Worm (Caenorhabditis elegans): ENCODE data around the gene F53C11.5.

F53C11.5 gene

ce11 chrV:13787225-13787898 lies at the start of gene F53C11.5, which contains the start of gene F53C11.4:
Gene F53C11.5 (plus strand): TSS chrV:13787549.
Gene F53C11.4 (minus strand): TSS chrV:13787352.
- TF ChIP-seq W03F9.2 (tag; optimal IDR thresholded peaks at IDR 0.05), result peak; percentile 3
- TF ChIP-seq dao-5 (tag; optimal IDR thresholded peaks at IDR 0.05), result no peak

ce11 chrV:13738374-13738773 lies 49.0 kb upstream of the F53C11.5 start, which contains the start of gene irg-5:
Gene irg-5 (minus strand): TSS chrV:13738474.
- no peak for TF ChIP-seq dao-5 (tag; optimal IDR thresholded peaks at IDR 0.05)
- no peak for TF ChIP-seq W03F9.2 (tag; optimal IDR thresholded peaks at IDR 0.05)
- no peak for TF ChIP-seq him-1 (tag; optimal IDR thresholded peaks at IDR 0.05)

- TF ChIP-seq him-1 (tag; optimal IDR thresholded peaks at IDR 0.05) (no peak), dao-5 (tag; optimal IDR thresholded peaks at IDR 0.05) (no peak), W03F9.2 (tag; optimal IDR thresholded peaks at IDR 0.05) (no peak)
Observed at ce11 chrV:13739901-13740300, 47.4 kb upstream of the F53C11.5 start.

- TF ChIP-seq W03F9.2 (tag; optimal IDR thresholded peaks at IDR 0.05) (no peak), him-1 (tag; optimal IDR thresholded peaks at IDR 0.05) (no peak), dao-5 (tag; optimal IDR thresholded peaks at IDR 0.05) (no peak)
Observed at ce11 chrV:13744901-13745300, 42.4 kb upstream of the F53C11.5 start, which contains the start of gene F35E12.9. Gene F35E12.9 (minus strand): TSS chrV:13745127.

- TF ChIP-seq W03F9.2 (tag; optimal IDR thresholded peaks at IDR 0.05), result no peak
- TF ChIP-seq him-1 (tag; optimal IDR thresholded peaks at IDR 0.05), result no peak
- no peak for TF ChIP-seq dao-5 (tag; optimal IDR thresholded peaks at IDR 0.05)
Observed at ce11 chrV:13748658-13749057, 38.7 kb upstream of the F53C11.5 start, which contains the start of gene F35E12.10. Gene F35E12.10 (minus strand): TSS chrV:13748758.

- TF ChIP-seq W03F9.2 (tag; optimal IDR thresholded peaks at IDR 0.05) (no peak), him-1 (tag; optimal IDR thresholded peaks at IDR 0.05) (no peak), dao-5 (tag; optimal IDR thresholded peaks at IDR 0.05) (no peak)
Observed at ce11 chrV:13751811-13752210, 35.5 kb upstream of the F53C11.5 start, which contains the start of gene cld-9. Gene cld-9 (minus strand): TSS chrV:13751891.

- TF ChIP-seq dao-5 (tag; optimal IDR thresholded peaks at IDR 0.05), result no peak
- TF ChIP-seq W03F9.2 (tag; optimal IDR thresholded peaks at IDR 0.05), result no peak
- TF ChIP-seq him-1 (tag; optimal IDR thresholded peaks at IDR 0.05), result no peak
Observed at ce11 chrV:13753481-13753880, 33.9 kb upstream of the F53C11.5 start, which contains the start of gene F20G2.1. Gene F20G2.1 (minus strand): TSS chrV:13753581.

- TF ChIP-seq dao-5 (tag; optimal IDR thresholded peaks at IDR 0.05) (no peak), W03F9.2 (tag; optimal IDR thresholded peaks at IDR 0.05) (no peak), him-1 (tag; optimal IDR thresholded peaks at IDR 0.05) (no peak)
Observed at ce11 chrV:13756359-13757091, 30.8 kb upstream of the F53C11.5 start, which contains the start of gene F20G2.2. Gene F20G2.2 (minus strand): TSS chrV:13756409.

- no peak for TF ChIP-seq dao-5 (tag; optimal IDR thresholded peaks at IDR 0.05)
- no peak for TF ChIP-seq him-1 (tag; optimal IDR thresholded peaks at IDR 0.05)
- no peak for TF ChIP-seq W03F9.2 (tag; optimal IDR thresholded peaks at IDR 0.05)
Observed at ce11 chrV:13757349-13757748, 30.0 kb upstream of the F53C11.5 start.

ce11 chrV:13762426-13763127 lies 24.8 kb upstream of the F53C11.5 start, which contains the start of gene F20G2.6:
Gene F20G2.6 (plus strand): TSS chrV:13763077.
- no peak for TF ChIP-seq him-1 (tag; optimal IDR thresholded peaks at IDR 0.05)
- TF ChIP-seq dao-5 (tag; optimal IDR thresholded peaks at IDR 0.05), result no peak
- TF ChIP-seq W03F9.2 (tag; optimal IDR thresholded peaks at IDR 0.05), result no peak

ce11 chrV:13763723-13764122 lies 23.6 kb upstream of the F53C11.5 start:
- TF ChIP-seq W03F9.2 (tag; optimal IDR thresholded peaks at IDR 0.05) (no peak), dao-5 (tag; optimal IDR thresholded peaks at IDR 0.05) (no peak), him-1 (tag; optimal IDR thresholded peaks at IDR 0.05) (no peak)

ce11 chrV:13768388-13768787 lies 19.0 kb upstream of the F53C11.5 start, which contains the start of gene F20G2.3:
Gene F20G2.3 (minus strand): TSS chrV:13768488.
- TF ChIP-seq him-1 (tag; optimal IDR thresholded peaks at IDR 0.05) (no peak), W03F9.2 (tag; optimal IDR thresholded peaks at IDR 0.05) (no peak), dao-5 (tag; optimal IDR thresholded peaks at IDR 0.05) (no peak)

- TF ChIP-seq dao-5 (tag; optimal IDR thresholded peaks at IDR 0.05), result no peak
- no peak for TF ChIP-seq him-1 (tag; optimal IDR thresholded peaks at IDR 0.05)
- TF ChIP-seq W03F9.2 (tag; optimal IDR thresholded peaks at IDR 0.05), result no peak
Observed at ce11 chrV:13768941-13769436, 18.4 kb upstream of the F53C11.5 start, which contains the start of gene nas-24. Gene nas-24 (plus strand): TSS chrV:13769386.

All from whole organism, L4/young adult.